Fruit fly (Drosophila melanogaster) S2 (cell line): ENCODE measurements around the gene Sec16.
A peak's percentile ranks its signal among the peaks of the same experiment; 100 is the strongest.

Experiments
- CG8478 ChIP-seq: fragments of >200 bp; optimal IDR thresholded peaks from 2 replicates; lab custom pipeline; 2018
- CTCF ChIP-seq, 2 experiments: fragments of >200 bp; optimal IDR thresholded peaks; 2 replicates each; lab custom pipeline; 2018

Sec16 gene

DNA sequence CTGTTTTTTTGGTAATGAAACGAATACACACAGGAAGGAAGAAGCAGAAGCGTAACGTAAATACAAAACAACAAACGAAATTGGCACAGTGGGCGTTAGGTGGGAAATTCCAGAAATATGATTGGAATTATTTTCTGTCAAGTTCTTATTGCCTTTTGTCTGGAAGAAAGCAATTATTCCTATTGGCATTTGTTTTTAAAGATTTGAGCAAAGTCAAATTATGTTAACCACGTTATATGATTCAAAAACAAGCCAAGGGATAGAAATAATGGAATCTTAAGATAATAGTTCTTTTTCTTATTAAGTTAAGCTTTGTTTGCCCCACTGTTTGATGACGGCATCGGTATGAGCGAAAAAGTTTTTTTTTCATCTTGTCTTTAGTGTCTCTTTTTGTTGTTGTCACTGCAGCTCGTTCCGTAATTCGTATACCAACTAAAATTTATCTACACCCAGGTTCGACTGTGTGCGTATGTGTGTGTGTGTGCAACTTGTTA lies 16.3 kb upstream of the Sec16 start:
- TF ChIP-seq CTCF (optimal IDR thresholded peaks at IDR 0.05; lab: Kevin White, UChicago): no peak
- TF ChIP-seq CG8478 (lab: Kevin White, UChicago): no peak

DNA sequence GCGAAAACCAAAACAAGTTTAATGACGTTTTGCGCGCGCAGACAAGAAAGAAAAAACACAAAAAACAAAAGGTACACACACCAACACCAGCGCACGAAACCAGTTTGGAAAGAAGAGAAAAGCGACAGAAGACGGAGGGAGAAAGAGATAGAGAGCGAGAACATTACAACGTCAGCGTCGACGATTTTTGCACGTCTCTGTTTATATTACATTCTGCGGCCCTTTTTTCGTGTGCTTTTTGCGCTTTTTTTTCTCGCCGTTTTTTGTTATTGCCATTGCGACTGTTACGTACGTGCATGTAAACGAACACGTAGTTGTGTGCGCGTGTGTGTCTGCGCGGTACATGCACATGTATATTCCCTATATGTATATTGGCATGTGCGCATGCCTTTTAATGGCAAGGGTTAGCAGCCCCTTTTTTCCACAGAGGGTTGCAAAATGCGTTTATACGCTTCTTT lies 15.8 kb upstream of the Sec16 start:
- TF ChIP-seq CTCF (optimal IDR thresholded peaks at IDR 0.05; lab: Kevin White, UChicago) (no peak), CG8478 (lab: Kevin White, UChicago) (no peak)

DNA sequence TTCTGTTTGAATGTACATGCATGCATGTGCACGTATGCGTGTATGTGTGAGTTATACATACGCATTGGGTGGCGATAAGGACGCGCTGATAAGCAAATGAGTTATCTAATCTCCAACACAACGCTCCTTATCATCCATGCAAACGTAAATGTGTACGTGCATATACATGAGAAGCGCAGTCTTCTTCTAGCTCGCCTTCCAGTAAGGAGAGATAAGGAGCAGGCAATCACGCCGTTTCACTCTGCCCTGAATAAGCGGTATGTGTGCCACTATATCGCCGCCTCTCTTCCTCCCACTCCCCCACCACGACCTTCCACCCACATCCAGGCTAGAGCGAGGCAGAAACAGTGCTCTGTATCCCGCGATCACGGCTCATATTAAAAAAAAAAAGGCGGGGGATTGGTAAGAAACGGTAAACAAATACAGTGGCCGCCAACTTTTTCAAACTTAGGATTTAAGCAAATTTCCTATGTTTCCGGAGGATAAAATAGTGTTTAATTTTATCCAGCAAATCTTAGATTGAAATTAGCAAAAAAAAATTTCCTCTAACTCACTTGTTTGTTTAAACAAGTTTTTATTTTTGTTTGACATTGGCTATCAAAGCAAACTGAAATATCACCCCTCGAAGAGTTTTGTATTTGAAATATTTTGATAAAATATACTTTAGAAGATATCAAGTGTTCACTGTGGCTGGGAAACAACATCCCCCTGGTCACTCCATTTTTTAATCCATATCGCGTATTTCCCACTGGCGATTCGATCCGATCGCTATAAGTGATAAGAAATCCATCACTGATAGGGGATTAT lies 15.1 kb upstream of the Sec16 start:
- TF ChIP-seq CTCF (optimal IDR thresholded peaks at IDR 0.05; lab: Kevin White, UChicago): no peak
- TF ChIP-seq CG8478 (lab: Kevin White, UChicago): no peak

DNA sequence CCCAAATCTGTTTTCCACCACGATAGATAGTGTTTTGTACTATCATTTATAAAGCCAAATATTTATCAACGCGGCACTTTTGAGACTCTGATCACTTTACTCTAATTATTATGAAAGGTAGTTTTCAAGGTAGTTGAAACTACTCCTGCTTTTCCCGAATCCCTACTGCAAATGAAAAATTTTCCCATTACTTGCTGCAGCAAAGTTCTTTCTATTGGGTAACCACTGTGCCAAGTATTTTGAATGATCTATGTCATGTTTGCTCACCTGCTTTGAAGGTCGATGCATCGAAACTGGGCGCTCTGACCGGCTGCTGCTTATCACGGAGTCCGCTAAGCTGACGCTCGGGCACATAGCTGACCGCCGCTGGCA lies 14.6 kb upstream of the Sec16 start:
- no peak for TF ChIP-seq CG8478 (lab: Kevin White, UChicago)
- no peak for TF ChIP-seq CTCF (optimal IDR thresholded peaks at IDR 0.05; lab: Kevin White, UChicago)

DNA sequence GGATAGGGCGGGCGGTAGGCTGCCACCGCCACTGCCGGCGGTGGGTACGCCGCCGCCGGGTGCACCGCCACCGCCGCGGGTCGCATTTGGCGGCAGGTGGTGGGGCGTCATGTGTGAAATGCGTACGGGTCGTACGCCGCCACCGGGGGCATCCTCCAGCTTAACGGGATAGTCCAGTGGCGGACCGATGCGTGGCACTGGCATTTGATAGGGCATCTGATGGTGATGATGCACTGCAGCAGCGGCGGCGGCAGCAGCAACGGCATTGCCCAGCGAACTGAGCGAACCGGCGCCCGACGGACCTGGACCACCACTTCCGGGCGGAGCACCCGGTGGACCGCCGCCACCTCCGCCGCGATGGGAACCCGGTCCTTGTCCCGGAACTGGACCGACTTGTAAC lies 14.0 kb upstream of the Sec16 start:
- TF ChIP-seq CTCF (optimal IDR thresholded peaks at IDR 0.05; lab: Kevin White, UChicago): no peak

DNA sequence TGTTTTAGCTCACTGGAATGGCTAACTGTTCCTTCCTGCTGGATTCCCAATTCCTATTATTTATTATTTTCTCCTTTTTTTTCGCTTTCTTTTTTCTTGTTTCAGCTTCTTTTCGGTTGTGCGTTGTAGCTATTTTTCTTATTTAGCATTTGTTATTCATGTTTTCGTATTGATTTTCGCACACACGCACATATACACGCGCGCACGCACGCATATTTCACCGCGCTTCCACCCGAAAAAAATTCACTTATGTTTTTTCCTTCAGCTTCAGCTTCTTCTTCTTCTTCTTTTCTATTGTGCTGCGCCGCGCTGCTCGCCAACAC lies 13.2 kb upstream of the Sec16 start:
- TF ChIP-seq CG8478 (lab: Kevin White, UChicago) (no peak), CTCF (optimal IDR thresholded peaks at IDR 0.05; lab: Kevin White, UChicago) (no peak)

DNA sequence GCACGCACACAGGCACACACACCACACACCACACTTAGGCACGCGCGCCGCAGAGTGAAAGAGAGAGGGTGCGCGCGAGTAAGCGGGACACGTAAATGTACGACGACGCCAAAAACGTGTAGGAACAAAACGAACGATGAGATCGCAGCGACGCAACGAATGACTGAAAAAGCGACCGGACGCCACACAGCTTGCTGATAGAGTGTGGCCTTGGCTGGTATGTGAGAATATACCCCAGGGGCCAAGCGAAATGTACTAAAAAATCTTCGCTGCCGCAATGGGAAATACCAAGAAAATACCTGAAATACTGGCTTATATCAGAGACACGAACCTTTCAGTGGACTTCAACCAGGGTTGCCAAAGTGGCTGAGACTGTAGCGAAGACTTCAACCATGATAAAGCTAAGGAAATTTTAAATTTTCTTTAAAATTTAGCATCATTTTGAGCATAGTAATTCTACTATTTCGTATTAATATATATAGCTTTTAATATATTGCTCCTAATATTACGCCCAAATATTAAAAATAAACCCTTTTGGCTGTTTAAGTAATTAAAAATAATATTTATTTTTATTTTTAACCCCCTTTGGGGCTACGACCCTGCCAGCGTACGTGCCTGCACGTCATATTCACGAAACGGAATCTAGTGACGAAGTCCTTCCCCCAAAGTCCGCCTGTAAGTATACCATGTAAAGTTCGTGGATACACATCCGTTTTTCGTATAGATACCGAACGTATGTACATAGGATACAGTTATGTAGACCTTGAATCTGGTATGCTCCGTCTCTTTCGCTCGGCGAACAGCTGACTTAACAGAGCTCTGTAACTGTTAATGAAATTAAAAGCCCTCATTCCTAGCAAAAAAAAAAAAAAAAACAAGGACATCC lies 12.6 kb upstream of the Sec16 start, which contains the start of gene Pits:
Gene Pits (minus strand): TSS at position 210 of the 886 bp plus-strand sequence.
- TF ChIP-seq CTCF (optimal IDR thresholded peaks at IDR 0.05; lab: Kevin White, UChicago) (peak; percentile 63 to 73), CG8478 (lab: Kevin White, UChicago) (no peak)

DNA sequence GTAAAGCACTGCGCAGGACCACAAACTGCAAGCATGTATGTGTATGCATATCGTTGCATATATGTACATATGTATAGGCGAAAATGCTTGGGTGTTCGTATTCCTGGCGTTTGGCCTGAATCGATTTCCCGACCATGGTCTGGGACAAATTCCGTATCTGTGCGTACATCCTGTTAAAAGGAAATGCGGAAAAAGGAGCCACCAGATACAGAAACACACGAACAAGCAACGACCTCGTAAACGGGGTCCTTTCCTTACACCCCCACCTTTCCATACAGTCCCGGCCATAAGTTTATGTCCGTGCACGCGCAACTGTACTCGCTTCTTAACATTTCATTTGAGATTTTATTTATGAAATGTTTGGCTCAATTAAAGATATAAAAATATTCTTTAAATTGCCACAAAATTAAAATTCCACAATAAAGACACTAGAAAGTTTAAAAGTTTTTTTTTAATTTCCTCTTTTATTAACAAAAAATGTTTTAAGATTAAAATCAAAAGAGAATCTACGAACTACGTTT lies 11.9 kb upstream of the Sec16 start:
- no peak for TF ChIP-seq CG8478 (lab: Kevin White, UChicago)
- no peak for TF ChIP-seq CTCF (optimal IDR thresholded peaks at IDR 0.05; lab: Kevin White, UChicago)

DNA sequence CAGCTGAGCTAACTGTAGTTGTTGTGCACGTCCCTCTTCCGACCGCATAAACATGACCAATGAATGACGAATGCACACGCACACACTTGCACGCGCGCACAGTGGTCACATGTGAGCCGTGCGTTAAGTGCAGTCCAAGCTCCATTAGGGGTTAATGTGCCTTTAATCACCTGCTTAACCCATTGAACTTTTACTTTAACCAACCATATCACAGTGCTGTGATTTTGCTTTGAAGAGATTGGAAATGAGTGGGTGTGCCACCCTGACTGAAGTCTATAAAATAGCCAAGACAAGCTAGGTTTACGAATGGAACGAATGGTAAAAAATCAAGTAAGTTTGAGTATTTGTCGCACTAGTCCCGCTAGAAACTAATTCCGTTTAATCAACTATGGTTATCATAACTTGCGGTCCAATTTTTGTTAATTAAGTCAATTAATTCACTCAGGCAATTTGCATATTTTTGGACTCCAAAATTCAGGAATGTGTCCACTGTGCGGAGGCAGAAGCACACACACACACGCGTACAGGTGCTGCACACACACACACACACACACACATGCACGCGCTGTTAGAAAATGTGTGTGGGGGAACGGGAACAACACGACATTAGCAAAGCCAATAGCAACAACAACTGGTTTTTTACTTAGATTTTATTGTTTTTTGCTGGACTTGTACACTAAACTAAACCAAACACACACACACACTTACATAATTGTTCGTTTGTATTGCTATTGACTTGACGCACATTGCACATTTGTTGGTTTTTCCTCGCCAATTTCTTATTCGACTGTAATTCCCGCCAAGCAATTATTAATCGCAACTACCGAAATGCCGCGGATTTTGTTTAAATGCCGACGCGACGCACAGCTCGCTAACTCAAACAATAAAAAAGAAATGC lies 4.4 kb upstream of the Sec16 start:
- TF ChIP-seq CG8478 (lab: Kevin White, UChicago) (no peak), CTCF (optimal IDR thresholded peaks at IDR 0.05; lab: Kevin White, UChicago) (no peak)

DNA sequence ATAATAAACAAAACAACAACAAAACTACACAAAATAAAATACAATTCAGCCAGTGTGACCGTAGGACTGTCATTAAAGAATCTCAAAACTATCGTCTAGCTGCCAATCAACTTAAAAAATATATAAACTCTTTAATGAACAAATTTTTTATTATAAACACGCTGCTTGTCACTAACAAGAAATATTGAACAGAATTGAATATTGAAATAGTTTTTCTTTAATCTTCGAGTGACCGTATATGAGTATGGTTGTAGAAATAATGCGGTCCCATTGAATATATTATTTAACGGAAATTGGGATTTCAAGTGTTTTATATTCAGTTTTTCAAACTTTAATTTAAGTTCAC lies 3.8 kb upstream of the Sec16 start, which contains the start of gene LIMK1:
Gene LIMK1 (minus strand): TSS at position 73 of the 346 bp plus-strand sequence.
- TF ChIP-seq CG8478 (lab: Kevin White, UChicago) (no peak), CTCF (optimal IDR thresholded peaks at IDR 0.05; lab: Kevin White, UChicago) (no peak)

DNA sequence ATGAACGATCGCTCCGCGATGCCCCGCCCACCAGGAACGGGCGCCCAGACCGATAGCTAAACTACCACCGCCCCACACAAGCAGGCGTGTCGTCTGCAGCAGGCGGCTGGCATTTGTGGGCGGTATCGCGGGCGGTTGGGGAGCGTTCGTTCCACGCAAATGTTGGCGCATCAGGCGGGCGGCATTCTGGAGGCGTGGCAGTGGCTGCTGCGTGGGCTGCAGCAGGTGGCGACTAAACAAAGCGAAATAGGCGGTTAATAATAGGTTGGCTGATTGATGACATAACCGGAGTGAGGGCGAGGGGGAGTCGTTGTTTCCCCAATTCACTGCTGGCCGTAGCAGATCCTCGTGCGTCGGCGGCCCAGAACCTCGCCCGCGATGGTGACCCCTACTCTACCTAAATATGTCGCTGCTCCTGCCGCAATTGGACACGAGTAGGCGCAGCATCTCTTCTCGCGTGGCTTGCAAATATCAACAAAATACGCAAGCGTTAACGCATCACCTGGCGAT lies 692 bp upstream of the Sec16 start:
- no peak for TF ChIP-seq CTCF (optimal IDR thresholded peaks at IDR 0.05; lab: Kevin White, UChicago)
- no peak for TF ChIP-seq CG8478 (lab: Kevin White, UChicago)

DNA sequence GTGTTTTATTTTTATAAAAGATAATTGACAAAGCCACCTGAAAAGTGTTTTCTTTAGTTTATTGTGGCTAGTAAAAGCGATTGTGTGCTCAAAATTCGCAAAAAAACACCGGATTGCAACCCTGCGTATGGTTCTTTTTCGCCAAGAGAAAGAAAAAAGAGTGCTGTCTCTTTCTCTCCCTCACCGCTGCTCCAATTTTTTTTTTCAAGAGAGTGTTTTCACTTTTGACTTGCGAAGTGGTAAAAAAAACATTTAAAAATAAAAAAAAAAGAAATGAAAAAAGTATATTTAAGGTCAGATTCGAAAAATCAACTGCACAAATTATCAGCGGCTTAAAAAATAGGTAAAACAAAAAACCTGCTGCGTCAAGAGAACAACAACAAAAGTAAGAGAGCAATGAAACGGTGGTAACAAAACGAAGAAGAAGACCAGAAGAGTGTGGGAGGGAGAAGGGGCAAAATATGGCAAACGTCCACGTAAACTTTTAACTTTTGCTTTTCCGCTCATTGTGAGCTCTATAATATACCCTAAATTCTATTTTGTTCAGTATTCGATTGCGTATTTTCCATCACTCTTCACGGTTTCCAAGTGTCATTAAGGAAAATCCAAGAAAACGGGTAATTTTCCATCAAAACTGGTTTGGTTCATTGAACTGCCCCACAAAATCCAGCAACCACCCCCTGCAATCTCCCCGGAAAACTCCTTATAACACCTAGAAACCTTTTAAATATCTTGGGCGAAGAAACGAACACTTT lies 683 bp downstream of the Sec16 start:
- no peak for TF ChIP-seq CTCF (optimal IDR thresholded peaks at IDR 0.05; lab: Kevin White, UChicago)
- no peak for TF ChIP-seq CG8478 (lab: Kevin White, UChicago)
